Fruit fly (Drosophila melanogaster): Measurements from ENCODE around the gene kirre.

DNA sequence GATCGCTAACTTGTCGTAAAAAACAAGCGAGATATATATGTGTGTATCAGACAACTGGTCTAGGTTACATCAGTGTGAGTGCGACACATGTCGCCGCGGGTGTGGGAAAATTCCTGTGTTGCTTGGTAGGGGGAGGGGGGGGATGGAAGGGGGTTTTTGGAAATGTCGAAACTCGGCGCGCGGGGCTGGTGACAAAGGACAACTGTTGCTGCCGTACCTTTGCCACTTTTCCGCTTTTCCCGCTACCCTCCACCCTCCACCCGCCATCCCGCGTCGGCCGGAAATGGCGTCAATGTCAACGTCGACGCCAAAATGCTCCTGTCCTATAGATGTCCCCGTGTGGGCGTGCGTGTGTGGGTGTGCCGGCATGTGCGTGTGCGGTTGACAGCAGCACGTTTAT is 62.8 kb downstream of the kirre start:
- no peak for TF ChIP-seq ey (GFP tag; optimal IDR thresholded peaks at IDR 0.05)
- TF ChIP-seq pan (optimal IDR thresholded peaks at IDR 0.05): no peak
- no peak for TF ChIP-seq dmrt93B (GFP tag; optimal IDR thresholded peaks at IDR 0.05)
- TF ChIP-seq sv (GFP tag; optimal IDR thresholded peaks at IDR 0.05): no peak
- TF ChIP-seq psq (GFP tag; optimal IDR thresholded peaks at IDR 0.05): no peak
- no peak for TF ChIP-seq usp (GFP tag; optimal IDR thresholded peaks at IDR 0.05)
- no peak for TF ChIP-seq Hr78 (GFP tag; optimal IDR thresholded peaks at IDR 0.05)
- no peak for TF ChIP-seq HLH106 (tag; optimal IDR thresholded peaks at IDR 0.05)
- no peak for TF ChIP-seq foxo (GFP tag; optimal IDR thresholded peaks at IDR 0.05)
- TF ChIP-seq brk (GFP tag; optimal IDR thresholded peaks at IDR 0.05): no peak
- no peak for TF ChIP-seq woc (GFP tag; optimal IDR thresholded peaks at IDR 0.05)
- no peak for TF ChIP-seq rgr (GFP tag; optimal IDR thresholded peaks at IDR 0.05)
- no peak for TF ChIP-seq CrebA (GFP tag; optimal IDR thresholded peaks at IDR 0.05; ENCODE audit: borderline replicate concordance)
- TF ChIP-seq CG32264 (GFP tag; optimal IDR thresholded peaks at IDR 0.05): no peak

Measured in whole organism, wandering third instar larva.